Fruit fly (Drosophila melanogaster): ENCODE results near the gene CG31823.

The CG31823 gene

dm6 chr2L:15910937-15911590 is 10.7 kb upstream of the CG31823 start (continued):
- peak; percentile 97 for TF ChIP-seq fd59A (GFP tag; optimal IDR thresholded peaks at IDR 0.05)
- TF ChIP-seq Eip75B (GFP tag; optimal IDR thresholded peaks at IDR 0.05): peak; percentile 97
- TF ChIP-seq Sox14 (GFP tag; optimal IDR thresholded peaks at IDR 0.05): peak; percentile 97
- peak; percentile 97 for TF ChIP-seq Sox15 (GFP tag; optimal IDR thresholded peaks at IDR 0.05)
- TF ChIP-seq CG6792 (GFP tag; optimal IDR thresholded peaks at IDR 0.05): peak; percentile 97
- TF ChIP-seq Ets21C (GFP tag; optimal IDR thresholded peaks at IDR 0.05): peak; percentile 97
- peak; percentile 98 for TF ChIP-seq pdm3 (GFP tag; optimal IDR thresholded peaks at IDR 0.05)
- TF ChIP-seq CG10669 (GFP tag; optimal IDR thresholded peaks at IDR 0.05): peak; percentile 95
- peak; percentile 97 for TF ChIP-seq Smox (GFP tag; optimal IDR thresholded peaks at IDR 0.05)
- TF ChIP-seq CG8119 (GFP tag; IDR thresholded peaks at IDR 0.05): peak; percentile 95
- peak; percentile 95 for TF ChIP-seq CG7368 (GFP tag; optimal IDR thresholded peaks at IDR 0.05)
- peak; percentile 91 for TF ChIP-seq CG6808 (GFP tag; optimal IDR thresholded peaks at IDR 0.05)
- peak; percentile 96 for TF ChIP-seq CG8632 (GFP tag; optimal IDR thresholded peaks at IDR 0.05)
- peak; percentile 97 for TF ChIP-seq net (GFP tag; optimal IDR thresholded peaks at IDR 0.05)
- peak; percentile 70 for TF ChIP-seq fkh (GFP tag; optimal IDR thresholded peaks at IDR 0.05)
- peak; percentile 88 for TF ChIP-seq CG11294 (GFP tag; IDR thresholded peaks at IDR 0.05)
- TF ChIP-seq CG16779 (tag; optimal IDR thresholded peaks at IDR 0.05): peak; percentile 90
- peak; percentile 96 for TF ChIP-seq achi (GFP tag; optimal IDR thresholded peaks at IDR 0.05)
- peak; percentile 92 for TF ChIP-seq Lpt (GFP tag; optimal IDR thresholded peaks at IDR 0.05)
- TF ChIP-seq CG3032 (tag; optimal IDR thresholded peaks at IDR 0.05): peak; percentile 92
- no peak for TF ChIP-seq svp (GFP tag)
- peak; percentile 89 for TF ChIP-seq Gug (GFP tag; IDR thresholded peaks at IDR 0.05)
- TF ChIP-seq CG3919 (GFP tag; optimal IDR thresholded peaks at IDR 0.05): peak; percentile 95
- TF ChIP-seq OdsH (GFP tag; optimal IDR thresholded peaks at IDR 0.05): peak; percentile 98
- peak; percentile 73 for TF ChIP-seq CG9139 (GFP tag; optimal IDR thresholded peaks at IDR 0.05)
- peak; percentile 89 to 92 for TF ChIP-seq ss (GFP tag; optimal IDR thresholded peaks at IDR 0.05)
- peak; percentile 96 for TF ChIP-seq CG10631 (GFP tag; optimal IDR thresholded peaks at IDR 0.05)
- TF ChIP-seq esn (GFP tag; optimal IDR thresholded peaks at IDR 0.05): peak; percentile 99
- peak; percentile 80 for TF ChIP-seq Eip93F (GFP tag; optimal IDR thresholded peaks at IDR 0.05)
- TF ChIP-seq eg (GFP tag; IDR thresholded peaks at IDR 0.05): peak; percentile 93
- TF ChIP-seq CG32006 (GFP tag; optimal IDR thresholded peaks at IDR 0.05): peak; percentile 94
- TF ChIP-seq acj6 (GFP tag; optimal IDR thresholded peaks at IDR 0.05): peak; percentile 98
- peak; percentile 97 for TF ChIP-seq CG8319 (GFP tag; optimal IDR thresholded peaks at IDR 0.05)
- TF ChIP-seq Ets96B (tag; optimal IDR thresholded peaks at IDR 0.05): peak; percentile 96
- TF ChIP-seq CG31627 (GFP tag; optimal IDR thresholded peaks at IDR 0.05): peak; percentile 98
- TF ChIP-seq vri (GFP tag; optimal IDR thresholded peaks at IDR 0.05): peak; percentile 86

- TF ChIP-seq CG10669 (GFP tag; optimal IDR thresholded peaks at IDR 0.05) (no peak), CG4318 (GFP tag; optimal IDR thresholded peaks at IDR 0.05) (no peak), Sox102F (GFP tag; optimal IDR thresholded peaks at IDR 0.05) (no peak), Lpt (GFP tag; optimal IDR thresholded peaks at IDR 0.05) (no peak), fkh (GFP tag; optimal IDR thresholded peaks at IDR 0.05) (peak; percentile 96), CG6808 (GFP tag; optimal IDR thresholded peaks at IDR 0.05) (no peak)
These were observed 9.5 kb upstream of the CG31823 start for dm6 chr2L:15909826-15910225.

- TF ChIP-seq CG6163 (GFP tag; IDR thresholded peaks at IDR 0.05) (peak; percentile 53; the same call in 2 of the 3 replicates), dsx (GFP tag; optimal IDR thresholded peaks at IDR 0.05; ENCODE audit: poor library complexity, severe bottlenecking) (peak; percentile 22), topi (GFP tag; optimal IDR thresholded peaks at IDR 0.05) (no peak), Lpt (GFP tag; optimal IDR thresholded peaks at IDR 0.05) (no peak), CG34406 (GFP tag; optimal IDR thresholded peaks at IDR 0.05) (no peak), fd85E (GFP tag; optimal IDR thresholded peaks at IDR 0.05) (no peak), CG6808 (GFP tag; optimal IDR thresholded peaks at IDR 0.05) (peak; percentile 43), spab (GFP tag; optimal IDR thresholded peaks at IDR 0.05) (peak; percentile 58), dac (GFP tag; optimal IDR thresholded peaks at IDR 0.05) (no peak), Hr4 (GFP tag; optimal IDR thresholded peaks at IDR 0.05) (no peak), achi (GFP tag; optimal IDR thresholded peaks at IDR 0.05) (peak; percentile 24), Blimp-1 (GFP tag; optimal IDR thresholded peaks at IDR 0.05) (no peak), Met (GFP tag; optimal IDR thresholded peaks at IDR 0.05) (no peak), CG8319 (GFP tag; optimal IDR thresholded peaks at IDR 0.05) (no peak), fd59A (GFP tag; optimal IDR thresholded peaks at IDR 0.05) (peak; percentile 53), CG8632 (GFP tag; optimal IDR thresholded peaks at IDR 0.05) (peak; percentile 26), cyc (GFP tag; optimal IDR thresholded peaks at IDR 0.05) (no peak)
These were observed 9.0 kb upstream of the CG31823 start for dm6 chr2L:15909277-15909674.

Measured in whole organism, prepupa.